Worm (Caenorhabditis elegans) whole organism, L2 larva: Measurements from ENCODE around the gene ceeh-2.

Experiments
- ZK546.5 ChIP-seq: sonication (generic microtip); optimal IDR thresholded peaks from 2 replicates; lab custom pipeline; 2017; ENCODE audit warnings: missing biosample characterization, missing genetic modification characterization
- ama-1 ChIP-seq: fragments of 150-350 bp; optimal IDR thresholded peaks from 2 replicates; lab custom pipeline; 2018; ENCODE audit warnings: inconsistent platforms
- ceh-82 ChIP-seq: fragments of 150-350 bp; optimal IDR thresholded peaks from 2 replicates; lab custom pipeline; 2014; ENCODE audit warnings: missing biosample characterization, missing genetic modification characterization
- elt-3 ChIP-seq: sonication (generic microtip); optimal IDR thresholded peaks from 2 replicates; lab custom pipeline; 2017; ENCODE audit warnings: missing biosample characterization, missing genetic modification characterization
- fos-1 ChIP-seq: fragments of 150-350 bp; optimal IDR thresholded peaks from 2 replicates; lab custom pipeline; 2014; ENCODE audit warnings: missing biosample characterization, missing genetic modification characterization
- lin-11 ChIP-seq: fragments of 150-350 bp; sonication (generic microtip); optimal IDR thresholded peaks from 2 replicates; lab custom pipeline; 2014; ENCODE audit warnings: missing biosample characterization, missing genetic modification characterization, inconsistent platforms, mixed read lengths
- lsy-2 ChIP-seq, 2 experiments: fragments of 150-350 bp in 1 of 2; sonication (generic microtip) in 1 of 2; optimal IDR thresholded peaks; 2 replicates each; lab custom pipeline; 2014 to 2017; ENCODE audit warnings: missing biosample characterization in 2 of 2, missing genetic modification characterization in 2 of 2
- mdl-1 ChIP-seq, 2 experiments: fragments of 150-350 bp in 1 of 2; sonication (generic microtip) in 1 of 2; optimal IDR thresholded peaks; 2 replicates each; lab custom pipeline; 2017; ENCODE audit warnings: missing biosample characterization in 2 of 2, missing genetic modification characterization in 2 of 2
- nhr-11 ChIP-seq: fragments of 150-350 bp; optimal IDR thresholded peaks from 2 replicates; lab custom pipeline; 2014; ENCODE audit warnings: missing biosample characterization, missing genetic modification characterization
- nhr-25 ChIP-seq: fragments of 150-350 bp; sonication (generic microtip); optimal IDR thresholded peaks from 3 replicates; lab custom pipeline; 2014; ENCODE audit warnings: missing biosample characterization, missing genetic modification characterization
- nhr-6 ChIP-seq: fragments of 150-350 bp; optimal IDR thresholded peaks from 2 replicates; lab custom pipeline; 2014; ENCODE audit warnings: missing biosample characterization, missing genetic modification characterization
- peb-1 ChIP-seq: fragments of 150-350 bp; optimal IDR thresholded peaks from 2 replicates; lab custom pipeline; 2014; ENCODE audit warnings: missing biosample characterization, missing genetic modification characterization
- ztf-11 ChIP-seq: sonication (generic microtip); optimal IDR thresholded peaks from 2 replicates; lab custom pipeline; 2017; ENCODE audit warnings: missing biosample characterization, missing genetic modification characterization

ce11 chrV:10402804-10403203 is 45.1 kb upstream of the ceeh-2 start, which contains the start of gene F15H10.8:
- no peak for TF ChIP-seq fos-1 (tag; lab: Kevin White, UChicago)
- TF ChIP-seq ztf-11 (tag; lab: Kevin White, UChicago) = no peak
- TF ChIP-seq nhr-25 (tag; lab: Kevin White, UChicago) = no peak
- no peak for TF ChIP-seq peb-1 (tag; lab: Kevin White, UChicago)
- no peak for TF ChIP-seq mdl-1 (tag; optimal IDR thresholded peaks at IDR 0.05; lab: Kevin White, UChicago)
- no peak for TF ChIP-seq ama-1 (lab: Kevin White, UChicago)
- no peak for TF ChIP-seq elt-3
- no peak for TF ChIP-seq ZK546.5 (tag; lab: Kevin White, UChicago)
- no peak for TF ChIP-seq lin-11
- TF ChIP-seq ceh-82 (tag; lab: Kevin White, UChicago) = no peak
- TF ChIP-seq nhr-6 (tag; lab: Kevin White, UChicago) = no peak
- TF ChIP-seq nhr-11 (tag; lab: Kevin White, UChicago) = no peak
- TF ChIP-seq lsy-2 (tag; optimal IDR thresholded peaks at IDR 0.05; lab: Kevin White, UChicago) = no peak
